Worm (Caenorhabditis elegans) whole organism, young adult: ENCODE results near the gene nlp-7.

ENCODE experiments used
- ets-4 ChIP-seq: fragments of 200-800 bp; sonication (Bioruptor generic); optimal IDR thresholded peaks from 2 replicates; lab custom pipeline; 2018; ENCODE audit warnings: mild to moderate bottlenecking, missing genetic modification characterization, missing compliant biosample characterization
- lin-54 ChIP-seq: fragments of 200-800 bp; sonication (Bioruptor generic); optimal IDR thresholded peaks from 2 replicates; lab custom pipeline; 2018; ENCODE audit warnings: mild to moderate bottlenecking, missing genetic modification characterization, missing compliant biosample characterization
- mel-28 ChIP-seq: sonication (generic microtip); optimal IDR thresholded peaks from 2 replicates; lab custom pipeline; 2016; ENCODE audit warnings: borderline replicate concordance, mild to moderate bottlenecking, missing genetic modification characterization, missing compliant biosample characterization
- repo-1 ChIP-seq: sonication (generic microtip); optimal IDR thresholded peaks from 2 replicates; lab custom pipeline; 2017; ENCODE audit warnings: mild to moderate bottlenecking, missing genetic modification characterization, missing compliant biosample characterization
- snpc-1.1 ChIP-seq: sonication (generic microtip); optimal IDR thresholded peaks from 2 replicates; lab custom pipeline; 2017; ENCODE audit warnings: missing genetic modification characterization, mild to moderate bottlenecking, missing compliant biosample characterization, antibody characterized with exemption, moderate library complexity, missing genotype, missing genetic modification reagents; ENCODE audit not compliant: insufficient read depth
- snpc-4 ChIP-seq, 5 experiments: fragments of 150-350 bp in 1 of 5; sonication (generic microtip) in 4 of 5; optimal IDR thresholded peaks; 2 replicates each; lab custom pipeline; 2014 to 2018; ENCODE audit warnings: missing genetic modification characterization in 5 of 5, missing biosample characterization in 3 of 5, antibody characterized with exemption in 2 of 5, mild to moderate bottlenecking in 2 of 5, missing compliant biosample characterization in 2 of 5, missing genotype in 2 of 5, moderate library complexity in 2 of 5, missing genetic modification reagents in 1 of 5

DNA sequence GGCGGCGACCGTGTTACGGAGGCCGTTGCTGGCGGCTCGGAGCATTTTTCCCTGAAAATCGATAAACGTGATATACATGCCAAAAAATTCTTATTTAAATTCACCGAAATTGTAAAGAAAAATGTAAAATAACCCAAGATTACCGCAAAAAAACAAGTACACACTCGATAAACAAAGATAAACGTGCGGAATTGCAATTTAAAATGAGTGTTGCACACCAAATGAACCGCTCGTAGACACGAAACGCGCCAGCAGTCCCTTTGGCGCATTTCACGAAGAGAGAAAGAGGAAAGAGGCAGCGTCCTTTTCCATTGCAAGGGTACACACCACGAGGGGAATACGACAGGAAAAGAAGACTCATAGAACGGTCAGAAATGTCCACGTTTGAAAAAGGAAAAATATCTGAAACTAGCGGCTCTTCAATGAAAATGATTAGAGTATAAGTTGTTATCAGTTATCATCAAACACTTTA is 47.0 kb upstream of the nlp-7 start, which contains the start of gene sdha-1:
- no peak for TF ChIP-seq snpc-1.1 (tag; lab: Kevin White, UChicago)
- TF ChIP-seq snpc-4 (GFP tag; optimal IDR thresholded peaks at IDR 0.05; lab: Kevin White, UChicago) = no peak
- TF ChIP-seq snpc-4 (tag; optimal IDR thresholded peaks at IDR 0.05; lab: Kevin White, UChicago) = peak in 3 of 4 experiments; percentile 34 to 50 (median 38)
- TF ChIP-seq lin-54 = peak; percentile 41
- no peak for TF ChIP-seq mel-28 (tag; lab: Kevin White, UChicago)
- TF ChIP-seq ets-4 = peak; percentile 64
- TF ChIP-seq repo-1 = peak; percentile 2
